Worm (Caenorhabditis elegans): ENCODE data around the gene R11D1.10.
A peak's percentile ranks its signal among the peaks of the same experiment; 100 is the strongest.

The R11D1.10 gene

ce11 chrV:12780248-12780647, 50.9 kb downstream of the R11D1.10 start (continued):
- peak; percentile 93 for TF ChIP-seq Y22D7AL.16 (tag; optimal IDR thresholded peaks at IDR 0.05)
- peak; percentile 69 for TF ChIP-seq nfya-1 (tag; optimal IDR thresholded peaks at IDR 0.05)
- peak; percentile 7 for TF ChIP-seq pax-1 (tag; optimal IDR thresholded peaks at IDR 0.05)
- peak; percentile 91 for TF ChIP-seq ref-2 (tag; optimal IDR thresholded peaks at IDR 0.05)
- TF ChIP-seq gmeb-2 (tag; optimal IDR thresholded peaks at IDR 0.05) = peak; percentile 92
- TF ChIP-seq lin-11 (tag; optimal IDR thresholded peaks at IDR 0.05) = peak; percentile 86
- TF ChIP-seq F13H6.1 (tag; optimal IDR thresholded peaks at IDR 0.05) = peak; percentile 81
- TF ChIP-seq ceh-9 (tag; optimal IDR thresholded peaks at IDR 0.05) = peak; percentile 84
- TF ChIP-seq ceh-22 (tag; optimal IDR thresholded peaks at IDR 0.05) = no peak
- TF ChIP-seq C38D4.7 (GFP tag; optimal IDR thresholded peaks at IDR 0.05) = peak; percentile 89
- peak; percentile 73 for TF ChIP-seq sdc-2 (tag; optimal IDR thresholded peaks at IDR 0.05)
- TF ChIP-seq syd-9 (tag; optimal IDR thresholded peaks at IDR 0.05) = peak; percentile 92
- TF ChIP-seq sox-2 (GFP tag; IDR thresholded peaks at IDR 0.05) = peak; percentile 88
- peak; percentile 73 for TF ChIP-seq ceh-31 (tag; optimal IDR thresholded peaks at IDR 0.05)
- no peak for TF ChIP-seq pros-1 (tag; optimal IDR thresholded peaks at IDR 0.05)
- TF ChIP-seq pha-2 (tag; optimal IDR thresholded peaks at IDR 0.05) = peak; percentile 92
- TF ChIP-seq elt-2 (tag; optimal IDR thresholded peaks at IDR 0.05) = peak; percentile 96
- peak; percentile 90 for TF ChIP-seq T23F11.4 (GFP tag; optimal IDR thresholded peaks at IDR 0.05)
- peak; percentile 91 for TF ChIP-seq ztf-16 (tag; optimal IDR thresholded peaks at IDR 0.05)
- peak; percentile 80 for TF ChIP-seq hlh-13 (GFP tag; optimal IDR thresholded peaks at IDR 0.05)
- peak; percentile 88 for TF ChIP-seq fax-1 (tag; optimal IDR thresholded peaks at IDR 0.05)
- peak; percentile 75 for TF ChIP-seq lim-6 (tag; optimal IDR thresholded peaks at IDR 0.05)
- peak; percentile 91 for TF ChIP-seq madf-2 (tag; optimal IDR thresholded peaks at IDR 0.05)
- peak; percentile 76 for TF ChIP-seq npax-4 (tag; optimal IDR thresholded peaks at IDR 0.05)
- TF ChIP-seq K02D7.2 (tag; optimal IDR thresholded peaks at IDR 0.05) = peak; percentile 88
- TF ChIP-seq pag-3 (tag; optimal IDR thresholded peaks at IDR 0.05; ENCODE audit: borderline replicate concordance) = peak; percentile 71
- no peak for TF ChIP-seq unc-55 (GFP tag; optimal IDR thresholded peaks at IDR 0.05)
- TF ChIP-seq ceh-30 (tag; optimal IDR thresholded peaks at IDR 0.05) = peak; percentile 38
- TF ChIP-seq zip-5 (tag; optimal IDR thresholded peaks at IDR 0.05) = peak; percentile 82
- TF ChIP-seq unc-3 (GFP tag; conservative IDR thresholded peaks at IDR 0.05) = peak; percentile 96
- peak; percentile 84 for TF ChIP-seq unc-3 (tag; optimal IDR thresholded peaks at IDR 0.05)
- peak; percentile 95 for TF ChIP-seq ceh-19 (GFP tag; optimal IDR thresholded peaks at IDR 0.05)
- no peak for TF ChIP-seq ama-1 (optimal IDR thresholded peaks at IDR 0.05)
- TF ChIP-seq pha-4 (tag; optimal IDR thresholded peaks at IDR 0.05) = no peak
- peak; percentile 87 for TF ChIP-seq pat-9 (tag; optimal IDR thresholded peaks at IDR 0.05)
- TF ChIP-seq odd-2 (tag; optimal IDR thresholded peaks at IDR 0.05) = peak; percentile 76
- TF ChIP-seq che-1 (tag; optimal IDR thresholded peaks at IDR 0.05) = peak; percentile 90
- TF ChIP-seq ceh-45 (GFP tag; IDR thresholded peaks at IDR 0.05) = peak; percentile 96
- peak; percentile 94 for TF ChIP-seq sox-4 (tag; optimal IDR thresholded peaks at IDR 0.05)
- TF ChIP-seq dve-1 (tag; optimal IDR thresholded peaks at IDR 0.05) = peak; percentile 81
- peak; percentile 77 for TF ChIP-seq ceh-48 (tag; optimal IDR thresholded peaks at IDR 0.05)
- peak; percentile 80 for TF ChIP-seq dmd-4 (tag; optimal IDR thresholded peaks at IDR 0.05; ENCODE audit: borderline replicate concordance)
- TF ChIP-seq unc-42 (tag; optimal IDR thresholded peaks at IDR 0.05) = peak; percentile 68
